Worm (Caenorhabditis elegans): ENCODE data around the gene mrck-1.

Gene mrck-1

ce11 chrV:6224494-6224959 is 42.6 kb downstream of the mrck-1 start (continued):
- TF ChIP-seq lir-1 (GFP tag; conservative IDR thresholded peaks at IDR 0.05) (peak; percentile 72), mel-28 (tag; optimal IDR thresholded peaks at IDR 0.05; ENCODE audit: borderline replicate concordance) (peak; percentile 19), Y53G8AR.9 (GFP tag; conservative IDR thresholded peaks at IDR 0.05) (peak; percentile 80), lin-54 (GFP tag; optimal IDR thresholded peaks at IDR 0.05) (peak; percentile 79), F57C9.4 (tag; optimal IDR thresholded peaks at IDR 0.05) (peak; percentile 46), nhr-27 (tag; optimal IDR thresholded peaks at IDR 0.05) (no peak), lsy-27 (tag; optimal IDR thresholded peaks at IDR 0.05; ENCODE audit: borderline replicate concordance, insufficient read depth) (no peak), madf-6 (GFP tag; IDR thresholded peaks at IDR 0.05) (no peak), ztf-18 (tag; optimal IDR thresholded peaks at IDR 0.05) (peak; percentile 70), K11D2.4 (GFP tag; IDR thresholded peaks at IDR 0.05) (peak; percentile 92), die-1 (tag; optimal IDR thresholded peaks at IDR 0.05) (no peak), attf-5 (GFP tag; optimal IDR thresholded peaks at IDR 0.05) (peak; percentile 83), hmg-1.2 (GFP tag; IDR thresholded peaks at IDR 0.05) (peak; percentile 82), B0019.2 (GFP tag; conservative IDR thresholded peaks at IDR 0.05) (no peak), tlf-1 (GFP tag; optimal IDR thresholded peaks at IDR 0.05) (peak; percentile 83), ztf-25 (GFP tag; IDR thresholded peaks at IDR 0.05) (no peak), F52B5.7 (tag; optimal IDR thresholded peaks at IDR 0.05) (no peak), egl-44 (GFP tag; IDR thresholded peaks at IDR 0.05) (peak; percentile 83), F39B2.1 (GFP tag; IDR thresholded peaks at IDR 0.05) (no peak), ama-1 (optimal IDR thresholded peaks at IDR 0.05) (peak; percentile 58), ama-1 (GFP tag; optimal IDR thresholded peaks at IDR 0.05) (peak; percentile 70 to 81), F10E7.11 (tag; optimal IDR thresholded peaks at IDR 0.05) (no peak), hlh-26 (GFP tag; conservative IDR thresholded peaks at IDR 0.05) (no peak), ceh-27 (GFP tag; optimal IDR thresholded peaks at IDR 0.05) (peak; percentile 87), nfya-1 (tag; optimal IDR thresholded peaks at IDR 0.05; ENCODE audit: borderline replicate concordance, insufficient read depth) (no peak), nhr-120 (GFP tag; IDR thresholded peaks at IDR 0.05) (no peak), athp-1 (tag; optimal IDR thresholded peaks at IDR 0.05) (peak; percentile 75), sptf-2 (GFP tag; optimal IDR thresholded peaks at IDR 0.05) (no peak), F49E8.2 (tag; optimal IDR thresholded peaks at IDR 0.05; ENCODE audit: insufficient read depth) (no peak), F57A8.1 (GFP tag; optimal IDR thresholded peaks at IDR 0.05) (no peak), egl-18 (GFP tag; IDR thresholded peaks at IDR 0.05) (peak; percentile 69; the same call in 1 of the 2 replicates), sdz-38 (tag; optimal IDR thresholded peaks at IDR 0.05) (no peak), snpc-4 (GFP tag; optimal IDR thresholded peaks at IDR 0.05) (peak; percentile 9), snpc-4 (tag; optimal IDR thresholded peaks at IDR 0.05) (peak in 3 of 4 experiments; percentile 68 to 79 (median 74)), bed-2 (GFP tag; IDR thresholded peaks at IDR 0.05) (no peak), Y79H2A.3 (GFP tag; conservative IDR thresholded peaks at IDR 0.05) (no peak), hsf-1 (GFP tag; IDR thresholded peaks at IDR 0.05) (no peak), rcor-1 (GFP tag; IDR thresholded peaks at IDR 0.05) (peak; percentile 74), pha-4 (tag; optimal IDR thresholded peaks at IDR 0.05) (peak; percentile 97), atf-7 (tag; optimal IDR thresholded peaks at IDR 0.05) (peak; percentile 88), nfya-2 (GFP tag; IDR thresholded peaks at IDR 0.05) (no peak), sea-2 (GFP tag; IDR thresholded peaks at IDR 0.05) (peak; percentile 81; the same call in 1 of the 2 replicates), rec-8 (tag; optimal IDR thresholded peaks at IDR 0.05) (no peak), snpc-3.4 (tag; optimal IDR thresholded peaks at IDR 0.05) (no peak), ztf-3 (GFP tag; optimal IDR thresholded peaks at IDR 0.05) (peak; percentile 72), zim-3 (tag; optimal IDR thresholded peaks at IDR 0.05) (peak; percentile 72), ceh-40 (GFP tag; IDR thresholded peaks at IDR 0.05) (no peak), ekl-4 (GFP tag; IDR thresholded peaks at IDR 0.05) (peak; percentile 81), F33H1.4 (GFP tag; IDR thresholded peaks at IDR 0.05) (no peak)
